Worm (Caenorhabditis elegans): ENCODE measurements around the gene glb-31.
"Not testable (repeated sequence)": the region's sequence is repeated elsewhere in the genome, so short reads cannot be mapped to it uniquely, and the experiment has no call there.

glb-31 gene

ce11 chrII:1278350-1278749 lies 23.1 kb downstream of the glb-31 start, which contains the start of gene srz-63:
Gene srz-63 (plus strand): TSS chrII:1278650.
- not testable (repeated sequence) for TF ChIP-seq lin-13 (GFP tag; optimal IDR thresholded peaks at IDR 0.05); egl-27 (tag; optimal IDR thresholded peaks at IDR 0.05); unc-62 (GFP tag; optimal IDR thresholded peaks at IDR 0.05)

ce11 chrII:1276778-1277177 lies 24.7 kb downstream of the glb-31 start, which contains the start of gene Y57G7A.11:
Gene Y57G7A.11 (minus strand): TSS chrII:1276878.
- TF ChIP-seq gmeb-1 (tag; optimal IDR thresholded peaks at IDR 0.05) (no peak), nhr-10 (tag; optimal IDR thresholded peaks at IDR 0.05) (no peak), mab-5 (tag; optimal IDR thresholded peaks at IDR 0.05) (no peak), snpc-4 (tag; optimal IDR thresholded peaks at IDR 0.05) (no peak), lin-13 (GFP tag; optimal IDR thresholded peaks at IDR 0.05) (no peak), ceh-82 (tag; optimal IDR thresholded peaks at IDR 0.05) (no peak), blmp-1 (tag; optimal IDR thresholded peaks at IDR 0.05; ENCODE audit: insufficient read depth) (no peak), ztf-1 (GFP tag; conservative IDR thresholded peaks at IDR 0.05) (no peak), dmd-4 (tag; optimal IDR thresholded peaks at IDR 0.05) (no peak), unc-55 (GFP tag; optimal IDR thresholded peaks at IDR 0.05) (no peak), F13H6.1 (tag; optimal IDR thresholded peaks at IDR 0.05) (no peak), peb-1 (tag; optimal IDR thresholded peaks at IDR 0.05) (no peak), Y55F3AM.14 (GFP tag; optimal IDR thresholded peaks at IDR 0.05) (no peak), R02D3.7 (tag; optimal IDR thresholded peaks at IDR 0.05) (no peak), fos-1 (tag; optimal IDR thresholded peaks at IDR 0.05) (no peak), nhr-77 (tag; optimal IDR thresholded peaks at IDR 0.05) (no peak), lsy-2 (tag; optimal IDR thresholded peaks at IDR 0.05) (no peak)

- no peak for TF ChIP-seq zag-1 (tag; optimal IDR thresholded peaks at IDR 0.05)
- TF ChIP-seq ZK546.5 (tag; optimal IDR thresholded peaks at IDR 0.05): no peak
- TF ChIP-seq mdl-1 (tag; optimal IDR thresholded peaks at IDR 0.05): no peak
- no peak for TF ChIP-seq nhr-129 (tag; optimal IDR thresholded peaks at IDR 0.05)
- no peak for TF ChIP-seq snpc-4 (tag; optimal IDR thresholded peaks at IDR 0.05)
- TF ChIP-seq egl-27 (tag; optimal IDR thresholded peaks at IDR 0.05): no peak
These were observed 26.0 kb downstream of the glb-31 start, which contains the start of gene Y57G7A.5 for ce11 chrII:1275439-1275838. Gene Y57G7A.5 (minus strand): TSS chrII:1275539.

ce11 chrII:1271814-1272213 lies 29.6 kb downstream of the glb-31 start, which contains the start of gene srw-66:
Gene srw-66 (minus strand): TSS chrII:1271914.
- TF ChIP-seq lin-13 (GFP tag; optimal IDR thresholded peaks at IDR 0.05) (no peak), gmeb-1 (tag; optimal IDR thresholded peaks at IDR 0.05) (no peak), nhr-21 (tag; optimal IDR thresholded peaks at IDR 0.05) (no peak), lin-39 (tag; optimal IDR thresholded peaks at IDR 0.05) (no peak), ztf-4 (tag; optimal IDR thresholded peaks at IDR 0.05) (no peak), ztf-11 (tag; optimal IDR thresholded peaks at IDR 0.05) (no peak), egl-27 (tag; optimal IDR thresholded peaks at IDR 0.05) (no peak), nhr-237 (tag; optimal IDR thresholded peaks at IDR 0.05) (no peak), ztf-1 (GFP tag; conservative IDR thresholded peaks at IDR 0.05) (no peak), sem-4 (tag; optimal IDR thresholded peaks at IDR 0.05) (no peak), Y55F3AM.14 (GFP tag; optimal IDR thresholded peaks at IDR 0.05) (no peak)

DNA sequence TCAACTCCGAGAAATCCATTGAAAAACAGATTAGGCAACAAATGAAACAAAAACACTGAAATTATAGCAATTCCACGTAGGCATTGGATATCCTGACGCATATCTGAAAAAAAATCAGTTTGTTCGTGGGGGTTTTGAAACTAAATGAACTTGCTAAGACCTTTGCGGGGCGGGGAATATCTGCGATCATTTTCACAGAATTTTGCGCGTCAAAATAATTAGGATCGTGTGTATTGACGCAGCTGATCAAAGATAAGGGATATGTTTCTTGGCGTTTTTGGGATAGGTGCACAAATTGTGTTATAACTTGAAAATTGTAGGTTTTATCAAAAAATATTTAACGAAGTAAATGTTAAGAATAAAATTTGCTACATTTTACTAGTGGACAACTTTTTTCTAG lies 34.7 kb downstream of the glb-31 start, which contains the start of gene oac-30:
oac-30 (minus strand) TSS at position 101 of the 400 bp plus-strand sequence.
- TF ChIP-seq Y55F3AM.14 (GFP tag; optimal IDR thresholded peaks at IDR 0.05): no peak

ce11 chrII:1258634-1259033 lies 42.8 kb downstream of the glb-31 start, which contains the start of gene clpr-2:
Gene clpr-2 (plus strand): TSS chrII:1258934.
- TF ChIP-seq aly-2 (tag; optimal IDR thresholded peaks at IDR 0.05) (no peak), blmp-1 (tag; optimal IDR thresholded peaks at IDR 0.05; ENCODE audit: insufficient read depth) (no peak)

DNA sequence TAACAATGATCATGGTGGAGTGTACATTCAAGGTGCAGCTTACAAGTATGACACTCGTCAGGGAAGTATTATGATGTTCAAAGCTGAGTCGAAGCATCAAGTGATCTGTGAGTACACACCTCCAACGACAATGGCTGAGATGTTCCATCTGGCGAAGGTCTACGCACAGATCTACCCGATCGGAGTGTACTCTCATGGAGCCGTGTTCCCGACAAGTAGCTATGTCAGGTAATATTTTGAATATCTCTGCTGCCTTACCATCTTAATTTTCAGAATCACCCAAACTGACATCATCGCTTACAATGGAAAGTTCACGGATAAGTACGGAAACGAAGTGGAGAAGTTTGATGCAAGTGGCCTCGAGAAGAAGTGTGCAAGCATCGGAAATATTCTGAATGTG lies 44.7 kb downstream of the glb-31 start:
- TF ChIP-seq ztf-11 (tag; optimal IDR thresholded peaks at IDR 0.05) (no peak), Y55F3AM.14 (GFP tag; optimal IDR thresholded peaks at IDR 0.05) (no peak), egl-27 (tag; optimal IDR thresholded peaks at IDR 0.05) (no peak), nhr-10 (tag; optimal IDR thresholded peaks at IDR 0.05) (no peak), nhr-129 (tag; optimal IDR thresholded peaks at IDR 0.05) (no peak), nhr-77 (tag; optimal IDR thresholded peaks at IDR 0.05) (no peak), elt-3 (tag; optimal IDR thresholded peaks at IDR 0.05) (no peak), nhr-12 (tag; optimal IDR thresholded peaks at IDR 0.05) (no peak)
